Worm (Caenorhabditis elegans) whole organism, L4 larva: Measurements from ENCODE around the gene ZK673.5.

Experiments
- D1046.2 ChIP-seq: fragments of 200-800 bp; sonication (Bioruptor generic); IDR thresholded peaks from 2 replicates; pipeline ENCODE4 v1.3.6; 2022; ENCODE audit warnings: missing genetic modification characterization, missing compliant biosample characterization
- F10B5.3 ChIP-seq: sonication (generic microtip); optimal IDR thresholded peaks from 2 replicates; lab custom pipeline; 2016; ENCODE audit warnings: mild to moderate bottlenecking, missing genetic modification characterization, missing compliant biosample characterization
- F44E2.7 ChIP-seq: fragments of 200-800 bp; sonication (Bioruptor generic); IDR thresholded peaks from 2 replicates; pipeline ENCODE4 v2.1.2; 2022; ENCODE audit warnings: missing genetic modification characterization, missing compliant biosample characterization
- F49E8.2 ChIP-seq: sonication (generic microtip); optimal IDR thresholded peaks from 2 replicates; lab custom pipeline; 2016; ENCODE audit warnings: missing compliant biosample characterization, mild to moderate bottlenecking, missing genetic modification characterization, borderline replicate concordance
- R02D3.7 ChIP-seq: fragments of 150-350 bp; sonication (generic microtip); optimal IDR thresholded peaks from 3 replicates; lab custom pipeline; 2014; ENCODE audit warnings: missing biosample characterization, missing genetic modification characterization
- T20F7.1 ChIP-seq: fragments of 200-800 bp; sonication (Bioruptor generic); optimal IDR thresholded peaks from 2 replicates; lab custom pipeline; 2018; ENCODE audit warnings: mild to moderate bottlenecking, missing genetic modification characterization, missing compliant biosample characterization
- Y48G9A.11 ChIP-seq: fragments of 200-800 bp; sonication (Bioruptor generic); IDR thresholded peaks from 2 replicates; pipeline ENCODE4 v1.3.6; 2022; ENCODE audit warnings: missing genetic modification reagents, missing genetic modification characterization, missing compliant biosample characterization
- Y5F2A.4 ChIP-seq: fragments of 200-800 bp; sonication (Bioruptor generic); optimal IDR thresholded peaks from 2 replicates; lab custom pipeline; 2018; ENCODE audit warnings: mild to moderate bottlenecking, missing genetic modification characterization, missing compliant biosample characterization
- Y75B8A.6 ChIP-seq: fragments of 200-800 bp; sonication (Bioruptor generic); IDR thresholded peaks from 2 replicates; pipeline ENCODE4 v1.3.6; 2022; ENCODE audit warnings: missing genetic modification reagents, missing genetic modification characterization, missing compliant biosample characterization
- aly-2 ChIP-seq: sonication (generic microtip); optimal IDR thresholded peaks from 2 replicates; lab custom pipeline; 2018; ENCODE audit warnings: missing biosample characterization, missing genetic modification characterization
- ama-1 ChIP-seq: fragments of 150-350 bp; optimal IDR thresholded peaks from 2 replicates; lab custom pipeline; 2014; ENCODE audit warnings: inconsistent platforms, mixed read lengths
- ceh-28 ChIP-seq: fragments of 150-350 bp; optimal IDR thresholded peaks from 2 replicates; lab custom pipeline; 2014; ENCODE audit warnings: missing biosample characterization, missing genetic modification reagents, missing genetic modification characterization
- ceh-82 ChIP-seq: sonication (generic microtip); optimal IDR thresholded peaks from 2 replicates; lab custom pipeline; 2017; ENCODE audit warnings: missing biosample characterization, missing genetic modification characterization
- cey-2 ChIP-seq: sonication (generic microtip); optimal IDR thresholded peaks from 3 replicates; lab custom pipeline; 2017; ENCODE audit warnings: missing genetic modification characterization, mild to moderate bottlenecking, missing compliant biosample characterization, antibody characterized with exemption, borderline replicate concordance; ENCODE audit not compliant: insufficient read depth
- ctbp-1 ChIP-seq: fragments of 200-800 bp; sonication (Bioruptor generic); IDR thresholded peaks from 2 replicates; pipeline ENCODE4 v1.3.6; 2022; ENCODE audit warnings: missing genetic modification reagents, missing genetic modification characterization, missing compliant biosample characterization
- daf-19 ChIP-seq: fragments of 200-800 bp; sonication (Bioruptor generic); conservative IDR thresholded peaks from 2 replicates; pipeline ENCODE4 v1.3.6; 2022; ENCODE audit warnings: missing genetic modification characterization, missing compliant biosample characterization
- dmd-9 ChIP-seq: fragments of 200-800 bp; sonication (Bioruptor generic); IDR thresholded peaks from 2 replicates; pipeline ENCODE4 v1.3.6; 2022; ENCODE audit warnings: missing genetic modification reagents, missing genetic modification characterization, missing compliant biosample characterization
- dpl-1 ChIP-seq: fragments of 150-350 bp; optimal IDR thresholded peaks from 2 replicates; lab custom pipeline; 2014; ENCODE audit warnings: missing biosample characterization, missing genetic modification reagents, missing genetic modification characterization
- dve-1 ChIP-seq: sonication (generic microtip); optimal IDR thresholded peaks from 2 replicates; lab custom pipeline; 2017; ENCODE audit warnings: antibody characterized with exemption, mild to moderate bottlenecking, missing genetic modification characterization, missing compliant biosample characterization; ENCODE audit not compliant: insufficient read depth
- hif-1 ChIP-seq, 2 experiments: sonication (generic microtip); optimal IDR thresholded peaks; 2 replicates each; lab custom pipeline; 2016 to 2017; ENCODE audit warnings: missing compliant biosample characterization in 2 of 2, missing genetic modification characterization in 2 of 2, missing genetic modification reagents in 2 of 2, missing genotype in 2 of 2, mild to moderate bottlenecking in 1 of 2
- hlh-30 ChIP-seq: sonication (generic microtip); optimal IDR thresholded peaks from 2 replicates; lab custom pipeline; 2017; ENCODE audit warnings: antibody characterized with exemption, mild to moderate bottlenecking, missing genetic modification characterization, missing compliant biosample characterization; ENCODE audit not compliant: insufficient read depth
- hmg-1.1 ChIP-seq: fragments of 200-800 bp; sonication (Bioruptor generic); IDR thresholded peaks from 2 replicates; pipeline ENCODE4 v1.3.6; 2022; ENCODE audit warnings: missing genetic modification reagents, missing genetic modification characterization, missing compliant biosample characterization
- lin-1 ChIP-seq: fragments of 200-800 bp; sonication (Bioruptor generic); IDR thresholded peaks from 2 replicates; pipeline ENCODE4 v1.3.6; 2022; ENCODE audit warnings: missing genetic modification reagents, missing genetic modification characterization, missing compliant biosample characterization
- lin-13 ChIP-seq: fragments of 150-350 bp; optimal IDR thresholded peaks from 2 replicates; lab custom pipeline; 2014; ENCODE audit warnings: missing biosample characterization, missing genetic modification reagents, missing genetic modification characterization
- lin-39 ChIP-seq: fragments of 150-350 bp; optimal IDR thresholded peaks from 2 replicates; lab custom pipeline; 2014; ENCODE audit warnings: missing biosample characterization, missing genetic modification reagents, missing genetic modification characterization
- lsy-2 ChIP-seq, 2 experiments: fragments of 150-350 bp in 1 of 2; sonication (generic microtip) in 1 of 2; optimal IDR thresholded peaks; 2 replicates each; lab custom pipeline; 2014 to 2017; ENCODE audit warnings: missing biosample characterization in 2 of 2, missing genetic modification characterization in 2 of 2
- mxl-2 ChIP-seq: fragments of 200-800 bp; sonication (Bioruptor generic); conservative IDR thresholded peaks from 2 replicates; pipeline ENCODE4 v1.3.6; 2022; ENCODE audit warnings: missing genetic modification reagents, missing genetic modification characterization, missing compliant biosample characterization
- mxl-3 ChIP-seq: fragments of 200-800 bp; sonication (Bioruptor generic); optimal IDR thresholded peaks from 2 replicates; lab custom pipeline; 2018; ENCODE audit warnings: mild to moderate bottlenecking, missing genetic modification characterization, missing compliant biosample characterization
- nhr-11 ChIP-seq: fragments of 150-350 bp; optimal IDR thresholded peaks from 2 replicates; lab custom pipeline; 2014; ENCODE audit warnings: missing biosample characterization, missing genetic modification characterization
- nhr-76 ChIP-seq: fragments of 150-350 bp; optimal IDR thresholded peaks from 2 replicates; lab custom pipeline; 2014; ENCODE audit warnings: missing biosample characterization, missing genetic modification characterization
- nhr-77 ChIP-seq: fragments of 150-350 bp; optimal IDR thresholded peaks from 2 replicates; lab custom pipeline; 2014; ENCODE audit warnings: missing biosample characterization, missing genetic modification characterization
- pha-4 ChIP-seq, 2 experiments: fragments of 150-350 bp in 1 of 2; fragments of 200-800 bp in 1 of 2; sonication (Bioruptor generic) in 1 of 2; IDR thresholded peaks in 1 of 2; optimal IDR thresholded peaks in 1 of 2; 2 replicates each; pipeline versions ENCODE4 v1.3.6 to Lab custom; 2014 to 2022; ENCODE audit warnings: missing genetic modification characterization in 2 of 2, missing genetic modification reagents in 2 of 2, missing biosample characterization in 1 of 2, missing compliant biosample characterization in 1 of 2
- pqm-1 ChIP-seq: sonication (generic microtip); optimal IDR thresholded peaks from 2 replicates; lab custom pipeline; 2017; ENCODE audit warnings: missing biosample characterization, missing genetic modification characterization
- rbr-2 ChIP-seq: sonication (generic microtip); optimal IDR thresholded peaks from 2 replicates; lab custom pipeline; 2016; ENCODE audit warnings: missing genotype, missing genetic modification characterization, missing compliant biosample characterization
- tag-97 ChIP-seq: fragments of 200-800 bp; sonication (Bioruptor generic); IDR thresholded peaks from 2 replicates; pipeline ENCODE4 v1.3.6; 2022; ENCODE audit warnings: missing genetic modification characterization, missing compliant biosample characterization
- unc-130 ChIP-seq: sonication (generic microtip); optimal IDR thresholded peaks from 2 replicates; lab custom pipeline; 2016; ENCODE audit warnings: missing genetic modification reagents, missing genetic modification characterization, missing compliant biosample characterization
- unc-62 ChIP-seq, 3 experiments: fragments of 150-350 bp in 1 of 3; sonication (generic microtip); optimal IDR thresholded peaks in 2 of 3; peaks in 1 of 3; 1 replicate in 1 of 3; 2 replicates in 2 of 3; lab custom pipeline; 2014 to 2017; ENCODE audit warnings: missing biosample characterization in 3 of 3, missing genetic modification characterization in 3 of 3, missing genetic modification reagents in 3 of 3, missing genotype in 1 of 3
- zip-11 ChIP-seq: fragments of 200-800 bp; sonication (Bioruptor generic); IDR thresholded peaks from 2 replicates; pipeline ENCODE4 v1.3.6; 2022; ENCODE audit warnings: missing genetic modification characterization, missing compliant biosample characterization

Gene ZK673.5

ce11 chrII:10461207-10461606 is at the start of gene ZK673.5:
ZK673.5 (plus strand) TSS chrII:10461507.
- TF ChIP-seq mxl-3 (GFP tag; lab: Kevin White, UChicago) (no peak), ama-1 (no peak), ceh-82 (tag; lab: Kevin White, UChicago) (no peak), rbr-2 (tag; lab: Kevin White, UChicago) (no peak), nhr-11 (no peak), F49E8.2 (tag; lab: Kevin White, UChicago) (no peak), dve-1 (tag; lab: Kevin White, UChicago) (no peak), tag-97 (GFP tag; lab: Robert Waterston, UW) (no peak), mxl-2 (GFP tag; lab: Robert Waterston, UW) (no peak), T20F7.1 (GFP tag; lab: Kevin White, UChicago) (no peak), zip-11 (GFP tag; lab: Robert Waterston, UW) (no peak)

- TF ChIP-seq F10B5.3 (tag; lab: Kevin White, UChicago): no peak
- TF ChIP-seq hif-1 (tag; optimal IDR thresholded peaks at IDR 0.05; lab: Kevin White, UChicago): no peak
- TF ChIP-seq zip-11 (GFP tag; lab: Robert Waterston, UW): no peak
- peak; percentile 61 for TF ChIP-seq T20F7.1 (GFP tag; lab: Kevin White, UChicago)
- TF ChIP-seq ceh-28 (tag; lab: Kevin White, UChicago): no peak
- TF ChIP-seq daf-19 (GFP tag; lab: Robert Waterston, UW): no peak
- TF ChIP-seq unc-62 (GFP tag; optimal IDR thresholded peaks at IDR 0.05 in 1 of 2; lab: Kevin White, UChicago): peak in 1 of 2 experiments; percentile 12
- TF ChIP-seq unc-62 (tag; optimal IDR thresholded peaks at IDR 0.05; lab: Kevin White, UChicago): no peak
- peak; percentile 32 for TF ChIP-seq dpl-1 (GFP tag; lab: Kevin White, UChicago)
- peak in 1 of 2 experiments; percentile 93 for TF ChIP-seq lsy-2 (tag; optimal IDR thresholded peaks at IDR 0.05; lab: Kevin White, UChicago)
- TF ChIP-seq hlh-30 (tag; lab: Kevin White, UChicago): peak; percentile 80
- TF ChIP-seq unc-130 (GFP tag; lab: Kevin White, UChicago): peak; percentile 0
- TF ChIP-seq Y75B8A.6 (GFP tag; lab: Robert Waterston, UW): no peak
These were observed 44.9 kb upstream of the ZK673.5 start, which contains the start of gene eif-2A for ce11 chrII:10416332-10416863. eif-2A (plus strand) TSS chrII:10416800.

DNA sequence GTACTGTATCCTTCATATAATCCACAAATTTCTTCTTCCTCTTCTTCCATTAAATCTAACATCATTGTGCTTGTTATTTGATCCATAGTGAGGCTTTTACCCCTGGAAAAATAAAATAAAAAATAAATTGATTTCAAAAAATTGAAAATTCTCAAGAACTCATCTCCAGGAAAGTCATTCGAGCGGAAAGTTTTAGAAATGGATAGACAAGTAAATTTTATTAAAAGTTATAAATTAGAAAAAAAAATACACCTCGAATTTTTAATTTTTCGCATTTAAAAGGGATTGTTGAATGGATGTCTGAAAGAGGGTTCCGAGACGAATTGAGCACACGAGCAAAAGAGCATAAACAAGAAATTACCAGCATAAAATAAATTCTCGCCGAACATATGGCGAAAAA is 39.4 kb upstream of the ZK673.5 start, which contains the start of gene frpr-21:
Gene frpr-21, minus strand, starts transcription at position 101 of the 400 bp plus-strand sequence.
- TF ChIP-seq nhr-77 (tag; lab: Kevin White, UChicago) (no peak), lin-39 (no peak), dmd-9 (no peak), D1046.2 (GFP tag; lab: Robert Waterston, UW) (no peak), cey-2 (tag; lab: Kevin White, UChicago) (no peak), R02D3.7 (tag; lab: Kevin White, UChicago) (no peak), lin-1 (GFP tag; lab: Robert Waterston, UW) (no peak), tag-97 (GFP tag; lab: Robert Waterston, UW) (no peak), aly-2 (tag; lab: Kevin White, UChicago) (no peak), pha-4 (GFP tag; IDR thresholded peaks at IDR 0.05; lab: Robert Waterston, UW) (no peak), pha-4 (tag; optimal IDR thresholded peaks at IDR 0.05; lab: Kevin White, UChicago) (no peak), pqm-1 (tag; lab: Kevin White, UChicago) (no peak), daf-19 (GFP tag; lab: Robert Waterston, UW) (no peak), F44E2.7 (GFP tag; lab: Robert Waterston, UW) (no peak)

ce11 chrII:10435836-10436235 is 25.5 kb upstream of the ZK673.5 start, which contains the start of gene cut-4:
cut-4 (plus strand) TSS chrII:10436136.
- TF ChIP-seq nhr-76 (tag; lab: Kevin White, UChicago) (no peak), lin-13 (GFP tag; lab: Kevin White, UChicago) (no peak), Y5F2A.4 (GFP tag; lab: Kevin White, UChicago) (no peak), hmg-1.1 (GFP tag; lab: Robert Waterston, UW) (no peak), Y48G9A.11 (GFP tag; lab: Robert Waterston, UW) (no peak), ctbp-1 (GFP tag; lab: Robert Waterston, UW) (no peak), D1046.2 (GFP tag; lab: Robert Waterston, UW) (no peak)
